Worm (Caenorhabditis elegans) whole organism, L3 larva: ENCODE results near the gene str-143.
A peak's percentile ranks its signal among the peaks of the same experiment; 100 is the strongest.

Experiments
- ama-1 ChIP-seq: fragments of 150-350 bp; optimal IDR thresholded peaks from 2 replicates; lab custom pipeline; 2018
- ceh-16 ChIP-seq: sonication (generic microtip); optimal IDR thresholded peaks from 2 replicates; lab custom pipeline; 2017; ENCODE audit warnings: missing biosample characterization, missing genetic modification characterization
- daf-12 ChIP-seq: fragments of 150-350 bp; optimal IDR thresholded peaks from 2 replicates; lab custom pipeline; 2014; ENCODE audit warnings: missing biosample characterization, missing genetic modification reagents, missing genetic modification characterization
- egl-27 ChIP-seq: sonication (generic microtip); optimal IDR thresholded peaks from 4 replicates; lab custom pipeline; 2017; ENCODE audit warnings: missing biosample characterization, missing genetic modification reagents, missing genetic modification characterization
- elt-2 ChIP-seq: sonication (generic microtip); optimal IDR thresholded peaks from 2 replicates; lab custom pipeline; 2016; ENCODE audit warnings: missing genetic modification reagents, mild to moderate bottlenecking, missing genetic modification characterization, missing compliant biosample characterization
- elt-3 ChIP-seq, 3 experiments: fragments of 150-350 bp in 1 of 3; sonication (generic microtip) in 2 of 3; optimal IDR thresholded peaks; 2 replicates in 2 of 3; 4 replicates in 1 of 3; lab custom pipeline; 2014 to 2017; ENCODE audit warnings: missing biosample characterization in 3 of 3, missing genetic modification characterization in 3 of 3
- eor-1 ChIP-seq, 2 experiments: fragments of 150-350 bp; optimal IDR thresholded peaks; 2 replicates each; lab custom pipeline; 2014 to 2018; ENCODE audit warnings: missing biosample characterization in 2 of 2, missing genetic modification characterization in 2 of 2
- fkh-2 ChIP-seq: fragments of 150-350 bp; optimal IDR thresholded peaks from 2 replicates; lab custom pipeline; 2014; ENCODE audit warnings: missing biosample characterization, missing genetic modification reagents, missing genetic modification characterization
- fos-1 ChIP-seq: fragments of 150-350 bp; optimal IDR thresholded peaks from 2 replicates; lab custom pipeline; 2014; ENCODE audit warnings: missing biosample characterization, missing genetic modification characterization
- hmg-11 ChIP-seq: sonication (generic microtip); optimal IDR thresholded peaks from 2 replicates; lab custom pipeline; 2016; ENCODE audit warnings: missing genetic modification characterization, missing compliant biosample characterization
- jun-1 ChIP-seq: fragments of 150-350 bp; optimal IDR thresholded peaks from 2 replicates; lab custom pipeline; 2014; ENCODE audit warnings: missing biosample characterization, missing genetic modification reagents, missing genetic modification characterization
- lin-39 ChIP-seq: fragments of 150-350 bp; optimal IDR thresholded peaks from 2 replicates; lab custom pipeline; 2018; ENCODE audit warnings: missing biosample characterization, missing genetic modification reagents, missing genetic modification characterization
- lsy-12 ChIP-seq: sonication (generic microtip); optimal IDR thresholded peaks from 2 replicates; lab custom pipeline; 2016; ENCODE audit warnings: mild to moderate bottlenecking, missing genetic modification characterization, missing compliant biosample characterization
- mdl-1 ChIP-seq: fragments of 150-350 bp; optimal IDR thresholded peaks from 2 replicates; lab custom pipeline; 2014; ENCODE audit warnings: missing biosample characterization, missing genetic modification characterization
- nfya-1 ChIP-seq: sonication (generic microtip); optimal IDR thresholded peaks from 2 replicates; lab custom pipeline; 2017; ENCODE audit warnings: missing genetic modification characterization, mild to moderate bottlenecking, missing compliant biosample characterization, antibody characterized with exemption, moderate library complexity; ENCODE audit not compliant: insufficient read depth
- nhr-12 ChIP-seq: fragments of 150-350 bp; optimal IDR thresholded peaks from 2 replicates; lab custom pipeline; 2014; ENCODE audit warnings: missing biosample characterization, missing genetic modification characterization
- nhr-23 ChIP-seq: fragments of 150-350 bp; optimal IDR thresholded peaks from 2 replicates; lab custom pipeline; 2014; ENCODE audit warnings: missing biosample characterization, missing genetic modification reagents, missing genetic modification characterization
- nhr-237 ChIP-seq: fragments of 150-350 bp; optimal IDR thresholded peaks from 2 replicates; lab custom pipeline; 2014; ENCODE audit warnings: missing biosample characterization, missing genetic modification characterization
- nhr-25 ChIP-seq: sonication (generic microtip); optimal IDR thresholded peaks from 2 replicates; lab custom pipeline; 2017; ENCODE audit warnings: missing biosample characterization, missing genetic modification characterization
- nhr-28 ChIP-seq: fragments of 150-350 bp; optimal IDR thresholded peaks from 2 replicates; lab custom pipeline; 2014; ENCODE audit warnings: missing biosample characterization, missing genetic modification characterization
- nhr-43 ChIP-seq: sonication (generic microtip); optimal IDR thresholded peaks from 2 replicates; lab custom pipeline; 2016; ENCODE audit warnings: mild to moderate bottlenecking, missing genetic modification characterization, missing compliant biosample characterization; ENCODE audit not compliant: poor library complexity, severe bottlenecking
- nhr-67 ChIP-seq: fragments of 150-350 bp; optimal IDR thresholded peaks from 2 replicates; lab custom pipeline; 2014; ENCODE audit warnings: missing biosample characterization, missing genetic modification characterization
- nhr-77 ChIP-seq: fragments of 150-350 bp; optimal IDR thresholded peaks from 2 replicates; lab custom pipeline; 2014; ENCODE audit warnings: missing biosample characterization, missing genetic modification characterization
- pha-4 ChIP-seq: fragments of 150-350 bp; optimal IDR thresholded peaks from 2 replicates; lab custom pipeline; 2014; ENCODE audit warnings: missing biosample characterization, missing genetic modification reagents, missing genetic modification characterization
- sea-2 ChIP-seq: fragments of 150-350 bp; sonication (generic microtip); optimal IDR thresholded peaks from 4 replicates; lab custom pipeline; 2014; ENCODE audit warnings: missing biosample characterization, missing genetic modification reagents, missing genetic modification characterization
- skn-1 ChIP-seq: fragments of 150-350 bp; optimal IDR thresholded peaks from 2 replicates; lab custom pipeline; 2014; ENCODE audit warnings: missing biosample characterization, missing genetic modification characterization
- snpc-4 ChIP-seq: fragments of 150-350 bp; optimal IDR thresholded peaks from 2 replicates; lab custom pipeline; 2014; ENCODE audit warnings: missing biosample characterization, missing genetic modification characterization
- tbx-2 ChIP-seq: sonication (generic microtip); optimal IDR thresholded peaks from 2 replicates; lab custom pipeline; 2016; ENCODE audit warnings: mild to moderate bottlenecking, missing genetic modification characterization, missing compliant biosample characterization
- unc-39 ChIP-seq: sonication (generic microtip); optimal IDR thresholded peaks from 4 replicates; lab custom pipeline; 2017; ENCODE audit warnings: missing biosample characterization, missing genetic modification characterization
- unc-62 ChIP-seq: fragments of 150-350 bp; sonication (generic microtip); optimal IDR thresholded peaks from 4 replicates; lab custom pipeline; 2014; ENCODE audit warnings: missing biosample characterization, missing genetic modification reagents, missing genetic modification characterization

The str-143 gene

ce11 chrV:8041336-8041868 is 28.1 kb downstream of the str-143 start:
- no peak for TF ChIP-seq elt-2 (tag; lab: Kevin White, UChicago)
- no peak for TF ChIP-seq eor-1 (tag; optimal IDR thresholded peaks at IDR 0.05; lab: Kevin White, UChicago)
- no peak for TF ChIP-seq nhr-77 (tag; lab: Kevin White, UChicago)
- no peak for TF ChIP-seq nhr-12 (tag; lab: Kevin White, UChicago)
- TF ChIP-seq egl-27 (tag; lab: Kevin White, UChicago), result no peak
- TF ChIP-seq nhr-43, result no peak
- TF ChIP-seq nfya-1 (tag; lab: Kevin White, UChicago), result no peak
- no peak for TF ChIP-seq unc-39
- TF ChIP-seq fkh-2 (tag; lab: Kevin White, UChicago), result no peak
- TF ChIP-seq fos-1 (tag; lab: Kevin White, UChicago), result no peak
- TF ChIP-seq mdl-1 (tag; lab: Kevin White, UChicago), result no peak
- no peak for TF ChIP-seq lin-39 (tag; lab: Kevin White, UChicago)

- TF ChIP-seq nhr-43, result peak; percentile 94
- TF ChIP-seq snpc-4 (tag; lab: Kevin White, UChicago), result no peak
- peak; percentile 64 for TF ChIP-seq nhr-25 (tag; lab: Kevin White, UChicago)
- peak; percentile 25 for TF ChIP-seq lsy-12 (tag; lab: Kevin White, UChicago)
- no peak for TF ChIP-seq nhr-67
- TF ChIP-seq sea-2 (GFP tag; lab: Kevin White, UChicago), result no peak
- TF ChIP-seq fos-1 (tag; lab: Kevin White, UChicago), result peak; percentile 63
- TF ChIP-seq nhr-23, result peak; percentile 95
- no peak for TF ChIP-seq nhr-12 (tag; lab: Kevin White, UChicago)
- TF ChIP-seq elt-2 (tag; lab: Kevin White, UChicago), result no peak
- peak in 1 of 3 experiments; percentile 13 for TF ChIP-seq elt-3 (tag; optimal IDR thresholded peaks at IDR 0.05; lab: Kevin White, UChicago)
- TF ChIP-seq tbx-2 (tag; lab: Kevin White, UChicago), result peak; percentile 4
- TF ChIP-seq ama-1, result peak; percentile 84
- no peak for TF ChIP-seq jun-1 (tag; lab: Kevin White, UChicago)
- TF ChIP-seq lin-39 (tag; lab: Kevin White, UChicago), result no peak
Observed at ce11 chrV:8040247-8041084, 29.1 kb downstream of the str-143 start.

ce11 chrV:8039606-8040005 is 29.9 kb downstream of the str-143 start:
- TF ChIP-seq nhr-25 (tag; lab: Kevin White, UChicago) (peak; percentile 40), elt-3 (tag; optimal IDR thresholded peaks at IDR 0.05; lab: Kevin White, UChicago) (no peak), nhr-23 (no peak), unc-62 (GFP tag; lab: Kevin White, UChicago) (no peak), ama-1 (peak; percentile 86)

ce11 chrV:8039085-8039525 is 30.4 kb downstream of the str-143 start:
- peak; percentile 37 for TF ChIP-seq lsy-12 (tag; lab: Kevin White, UChicago)
- no peak for TF ChIP-seq egl-27 (tag; lab: Kevin White, UChicago)
- peak; percentile 24 for TF ChIP-seq nhr-28 (tag; lab: Kevin White, UChicago)
- no peak for TF ChIP-seq lin-39 (tag; lab: Kevin White, UChicago)
- TF ChIP-seq elt-3 (tag; optimal IDR thresholded peaks at IDR 0.05; lab: Kevin White, UChicago), result peak in 1 of 3 experiments; percentile 4
- no peak for TF ChIP-seq daf-12 (tag; lab: Kevin White, UChicago)
- TF ChIP-seq jun-1 (tag; lab: Kevin White, UChicago), result no peak
- peak; percentile 90 for TF ChIP-seq nhr-23
- TF ChIP-seq hmg-11 (tag; lab: Kevin White, UChicago), result no peak
- peak; percentile 85 for TF ChIP-seq nhr-43
- peak; percentile 23 for TF ChIP-seq ceh-16 (tag; lab: Kevin White, UChicago)
- no peak for TF ChIP-seq pha-4 (tag; lab: Kevin White, UChicago)
- peak; percentile 83 for TF ChIP-seq tbx-2 (tag; lab: Kevin White, UChicago)
- TF ChIP-seq eor-1 (tag; optimal IDR thresholded peaks at IDR 0.05; lab: Kevin White, UChicago), result no peak
- peak; percentile 72 for TF ChIP-seq fos-1 (tag; lab: Kevin White, UChicago)
- no peak for TF ChIP-seq nhr-77 (tag; lab: Kevin White, UChicago)

DNA sequence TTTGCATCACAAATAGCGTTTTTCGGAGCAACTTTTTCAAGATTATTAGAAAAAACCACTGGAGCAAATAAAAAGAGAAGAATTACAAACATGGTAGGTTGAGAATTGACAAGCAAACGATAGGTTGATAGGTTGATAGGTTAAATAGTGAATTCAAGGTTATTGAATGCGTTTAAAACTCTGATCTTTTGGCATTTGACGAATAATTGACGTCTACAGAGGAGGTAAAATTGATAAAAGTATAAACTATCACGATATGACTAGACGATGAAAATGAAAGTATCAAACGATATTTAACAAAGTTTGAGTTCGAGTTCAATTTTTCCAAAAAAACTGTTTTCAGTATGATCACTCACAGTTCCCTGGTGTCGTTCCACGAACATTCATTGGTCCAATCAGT is 33.6 kb downstream of the str-143 start, which contains the start of gene ZC513.14:
Gene ZC513.14 (minus strand): TSS at position 101 of the 400 bp plus-strand sequence.
- TF ChIP-seq tbx-2 (tag; lab: Kevin White, UChicago), result no peak
- TF ChIP-seq nhr-28 (tag; lab: Kevin White, UChicago), result no peak
- TF ChIP-seq nhr-237 (tag; lab: Kevin White, UChicago), result no peak
- TF ChIP-seq jun-1 (tag; lab: Kevin White, UChicago), result no peak
- TF ChIP-seq nhr-12 (tag; lab: Kevin White, UChicago), result no peak
- TF ChIP-seq skn-1 (tag; lab: Kevin White, UChicago), result no peak
- no peak for TF ChIP-seq hmg-11 (tag; lab: Kevin White, UChicago)
